Fruit fly (Drosophila melanogaster) whole organism, larva: ENCODE results near the gene RpL40.

ENCODE experiments used
- noc ChIP-seq: fragments of 200-800 bp; sonication (Bioruptor generic); optimal IDR thresholded peaks from 3 replicates; lab custom pipeline; 2019; ENCODE audit warnings: missing biosample characterization, mild to moderate bottlenecking, missing genetic modification characterization, moderate library complexity

RpL40 gene

DNA sequence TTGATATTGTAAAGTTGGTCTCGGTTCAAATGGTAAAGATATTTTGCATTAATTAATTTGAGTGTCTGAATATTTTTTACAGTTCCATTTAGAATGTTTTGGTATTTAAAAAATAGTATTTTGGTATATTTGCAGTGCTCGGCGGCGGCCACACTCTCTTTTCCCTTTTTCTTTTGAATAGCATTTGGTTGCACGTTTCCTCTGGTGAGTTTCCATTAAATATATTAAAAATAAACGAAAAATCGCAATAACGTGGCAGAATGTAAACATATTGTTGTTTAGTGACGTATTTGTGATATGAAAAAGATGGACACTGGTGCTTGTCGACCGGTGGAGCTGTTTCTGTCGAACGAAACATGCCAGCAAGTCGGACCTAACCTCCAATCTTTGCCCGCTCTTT lies at the start of gene RpL40:
RpL40 (plus strand) TSS at position 154 of the 400 bp plus-strand sequence.
- no peak for TF ChIP-seq noc (tag; lab: Kevin White, UChicago)

- TF ChIP-seq noc (tag; lab: Kevin White, UChicago) = no peak
Observed at dm6 chr2L:4179386-4179785, 48.1 kb upstream of the RpL40 start.

DNA sequence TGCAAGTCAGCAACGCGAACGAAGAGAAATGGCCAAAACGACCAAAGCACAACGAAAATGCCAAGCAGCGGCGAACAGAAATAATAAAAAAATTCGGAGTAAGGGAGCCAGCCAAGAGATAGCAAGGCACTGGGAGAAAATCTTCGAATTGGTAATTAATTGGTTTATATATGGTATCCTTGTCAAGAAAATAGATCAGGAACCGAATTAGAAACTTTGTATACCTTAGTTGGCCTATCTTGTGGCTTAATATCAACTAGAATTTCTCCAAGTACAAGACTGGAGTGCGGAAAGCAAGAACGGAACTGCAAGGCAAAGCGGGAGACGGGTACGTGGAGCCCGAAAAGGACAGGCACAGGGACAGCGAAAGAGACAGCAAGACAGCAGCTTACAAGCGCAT lies 47.5 kb upstream of the RpL40 start:
- no peak for TF ChIP-seq noc (tag; lab: Kevin White, UChicago)

dm6 chr2L:4185269-4186024 lies 42.1 kb upstream of the RpL40 start:
- TF ChIP-seq noc (tag; lab: Kevin White, UChicago) = no peak

DNA sequence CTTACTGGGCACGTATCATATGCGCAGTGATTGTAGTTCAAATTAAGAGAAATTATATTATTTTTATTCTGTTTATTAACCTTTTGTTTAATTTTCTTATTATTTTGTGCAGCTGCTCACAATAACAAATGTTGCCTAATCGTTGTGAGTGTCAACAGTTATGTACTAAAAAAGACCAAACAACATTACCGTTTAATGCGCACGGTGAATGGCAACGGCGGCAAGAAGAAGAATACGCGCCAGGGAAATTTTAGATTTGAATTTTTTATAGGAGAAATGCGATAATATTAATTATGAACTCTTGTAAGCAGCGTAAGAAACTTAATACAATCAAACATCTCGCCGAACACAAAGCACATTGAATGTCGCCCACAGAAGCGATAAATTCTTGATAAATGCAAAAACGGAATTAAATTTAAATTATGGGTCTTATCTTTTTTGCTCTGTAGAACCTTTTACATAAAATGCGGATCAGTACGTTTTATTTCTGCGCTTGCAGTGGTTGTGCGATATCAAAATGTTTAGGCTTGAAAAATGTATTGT lies 39.8 kb upstream of the RpL40 start, which contains the start of the genes Tbcc and lectin-24Db:
Tbcc (minus strand) TSS at position 163 of the 543 bp plus-strand sequence.
lectin-24Db (plus strand) TSS at position 493 of the 543 bp plus-strand sequence.
- TF ChIP-seq noc (tag; lab: Kevin White, UChicago) = no peak

DNA sequence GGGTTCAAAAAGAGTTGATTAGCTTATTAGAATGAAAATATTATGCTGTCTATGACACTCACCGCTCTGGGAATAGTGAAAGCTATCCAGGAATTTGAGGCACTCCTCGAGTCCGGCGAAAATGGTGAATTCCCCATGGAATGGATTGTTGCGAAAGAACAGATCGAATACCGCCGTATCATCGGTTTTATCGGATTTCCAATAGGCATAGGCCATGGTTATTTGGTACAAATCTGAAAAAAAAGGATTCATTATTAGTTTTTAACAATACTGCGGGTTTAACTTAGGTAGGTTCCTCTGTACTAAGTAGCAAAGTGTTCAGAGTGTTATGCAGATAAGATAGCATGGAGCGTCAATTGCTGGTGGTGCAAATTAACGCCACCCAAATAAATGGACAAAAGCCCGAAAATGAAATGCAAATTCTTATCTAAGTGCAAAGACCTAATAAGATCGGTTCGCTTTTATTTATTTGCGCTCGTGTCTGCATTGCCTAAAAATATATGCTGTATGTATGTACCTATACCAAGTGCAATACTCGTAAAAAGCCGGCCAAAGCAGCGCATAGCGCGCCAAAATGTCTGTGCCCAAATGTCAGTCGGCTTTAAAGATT lies 31.7 kb upstream of the RpL40 start:
- TF ChIP-seq noc (tag; lab: Kevin White, UChicago) = peak; percentile 70

DNA sequence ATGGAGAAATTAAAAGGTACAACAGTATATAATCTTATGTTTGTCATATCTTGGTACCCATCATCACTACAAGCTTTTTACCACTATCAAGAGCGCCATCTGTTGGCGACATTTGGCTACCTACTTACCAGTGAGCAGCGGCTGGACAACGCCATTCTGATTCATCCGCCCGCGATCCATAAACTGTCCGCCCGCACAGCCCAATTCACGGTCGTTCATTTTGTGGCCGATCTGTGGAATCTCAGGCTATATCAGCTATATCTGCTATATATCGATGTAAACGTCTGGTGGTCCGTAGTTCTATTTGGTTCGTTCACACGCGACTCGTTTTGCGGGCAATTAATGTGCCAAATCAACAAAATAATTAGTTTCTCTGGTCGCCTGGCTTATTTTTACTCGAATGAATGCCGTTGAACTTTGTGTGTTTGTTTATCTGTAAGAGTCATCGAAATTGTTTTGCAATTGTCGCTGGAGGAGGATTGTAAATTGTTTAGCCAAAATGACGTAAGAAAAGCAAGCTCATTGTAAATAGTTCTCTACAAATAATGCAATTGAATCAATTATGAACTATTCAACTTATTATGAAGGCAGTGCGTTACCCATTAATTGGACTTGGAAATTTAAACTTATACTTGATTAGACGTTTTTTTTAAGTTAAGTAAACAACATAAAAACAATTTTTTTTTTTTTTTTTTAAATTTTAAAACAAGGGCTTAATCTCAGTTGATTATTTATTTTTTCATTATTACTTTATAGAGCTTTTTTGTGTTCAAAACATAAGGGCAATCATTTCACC lies 31.0 kb upstream of the RpL40 start:
- no peak for TF ChIP-seq noc (tag; lab: Kevin White, UChicago)

- TF ChIP-seq noc (tag; lab: Kevin White, UChicago) = no peak
Observed at dm6 chr2L:4197143-4197912, 30.2 kb upstream of the RpL40 start.

- no peak for TF ChIP-seq noc (tag; lab: Kevin White, UChicago)
Observed at dm6 chr2L:4197913-4198319, 29.6 kb upstream of the RpL40 start, which contains the start of gene Naprt. Naprt (minus strand) TSS chr2L:4198071.

DNA sequence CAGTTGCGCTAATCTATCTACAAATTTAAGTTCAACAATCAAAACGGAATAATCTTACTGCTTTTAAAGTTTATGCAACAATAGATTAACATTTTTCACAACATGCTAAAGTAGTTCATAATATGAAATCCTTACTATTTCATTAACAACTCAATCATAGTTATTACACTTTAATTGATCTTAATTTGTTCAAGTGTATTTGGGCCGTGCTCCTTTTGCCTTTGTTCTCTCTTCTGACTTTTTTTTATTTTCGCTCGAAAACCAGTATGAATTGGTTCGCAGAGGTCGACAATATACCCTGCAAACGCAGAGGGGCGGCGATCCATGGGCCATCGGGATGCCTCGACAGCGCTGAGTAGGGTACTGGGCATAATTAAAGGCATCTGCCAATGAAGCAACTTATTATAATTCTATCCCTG lies 16.2 kb upstream of the RpL40 start:
- no peak for TF ChIP-seq noc (tag; lab: Kevin White, UChicago)

DNA sequence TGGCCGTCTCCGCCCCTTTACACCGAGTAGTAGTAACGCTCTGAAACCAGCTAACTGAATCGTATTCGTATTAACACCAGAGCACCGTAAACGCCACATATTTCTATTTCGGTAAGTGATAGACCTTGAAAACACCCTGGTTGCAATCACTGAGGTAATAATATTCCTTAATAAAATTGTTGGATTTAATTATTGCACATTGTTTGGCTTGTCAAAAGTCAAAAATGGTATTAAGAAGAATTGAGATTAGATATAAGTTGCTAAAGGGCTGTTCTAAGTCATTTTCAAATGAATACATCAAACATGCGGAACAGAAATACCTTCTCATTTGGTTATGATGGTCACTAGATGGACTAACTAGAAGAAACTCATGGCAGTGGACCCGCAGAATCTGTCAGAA lies 8.7 kb upstream of the RpL40 start:
- peak; percentile 65 for TF ChIP-seq noc (tag; lab: Kevin White, UChicago)

- TF ChIP-seq noc (tag; lab: Kevin White, UChicago) = no peak
Observed at dm6 chr2L:4221354-4222001, 6.0 kb upstream of the RpL40 start, which contains the start of gene ft. ft (minus strand) TSS chr2L:4221796.

DNA sequence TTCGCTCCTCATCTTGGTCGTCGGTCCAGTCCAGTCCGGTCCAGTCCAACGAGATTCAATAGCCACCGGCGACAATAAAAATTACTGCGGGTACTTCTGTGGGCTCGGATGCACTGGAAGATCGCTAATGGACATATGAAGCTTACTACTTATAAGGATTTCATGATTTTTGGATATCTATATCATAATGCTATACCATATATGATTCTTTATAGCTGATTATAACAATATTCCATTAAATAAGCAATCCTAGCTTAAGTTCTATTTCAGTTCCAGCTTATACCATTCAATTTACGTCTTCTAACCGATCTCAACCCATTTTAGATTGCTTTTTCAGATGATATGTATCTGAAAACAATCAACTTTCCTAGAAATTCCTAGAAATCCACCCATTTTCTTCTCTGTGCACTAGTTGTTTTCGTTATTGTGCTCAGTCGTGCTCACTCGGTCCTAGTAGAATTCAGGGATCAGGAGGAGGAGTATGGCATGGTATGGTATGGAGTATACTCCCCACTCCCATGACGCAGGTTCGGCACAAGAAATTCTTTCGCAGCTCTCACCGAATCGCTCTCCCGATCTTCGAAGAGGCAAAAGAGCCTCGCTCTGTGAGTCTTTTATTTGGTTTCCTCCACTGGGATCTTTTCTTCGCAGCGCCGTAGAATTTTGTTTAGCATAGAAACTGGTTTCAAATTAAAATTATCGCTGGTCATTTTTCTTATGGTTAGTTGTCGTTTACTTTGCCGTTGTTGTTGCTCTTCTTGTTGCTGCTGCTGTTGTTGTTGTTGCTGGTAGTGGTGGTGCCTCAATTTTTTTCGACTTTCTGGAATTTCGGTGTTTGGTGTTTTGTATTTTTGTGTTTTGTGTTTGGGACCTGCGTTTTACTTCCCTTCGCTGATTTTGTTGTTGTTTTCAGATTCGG lies 5.2 kb upstream of the RpL40 start:
- TF ChIP-seq noc (tag; lab: Kevin White, UChicago) = no peak
